Worm (Caenorhabditis elegans): ENCODE data around the gene sto-4.

DNA sequence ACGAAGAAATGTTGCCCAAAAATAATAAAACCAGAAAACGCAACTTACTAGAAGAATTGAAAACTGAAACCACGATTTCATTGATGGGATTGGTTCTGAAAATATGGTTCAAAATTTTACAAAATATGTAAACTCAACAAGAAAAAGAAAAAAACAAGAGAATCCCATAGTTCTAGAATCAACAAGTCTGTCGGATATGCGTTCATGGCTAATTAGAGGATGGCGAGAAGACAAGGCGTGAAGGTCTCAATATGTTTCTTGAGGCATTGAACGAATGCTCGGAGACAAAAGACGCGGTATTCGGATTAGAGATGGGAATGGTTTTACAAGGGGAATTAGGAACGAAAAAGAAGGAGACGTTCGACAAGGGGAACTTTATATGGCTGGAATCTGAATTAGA, 6.8 kb downstream of the sto-4 start, which contains the start of gene cutl-11:
- TF ChIP-seq sptf-1 (tag; optimal IDR thresholded peaks at IDR 0.05) (no peak), pha-4 (tag; optimal IDR thresholded peaks at IDR 0.05) (no peak), unc-39 (tag; optimal IDR thresholded peaks at IDR 0.05) (no peak), elt-1 (tag; optimal IDR thresholded peaks at IDR 0.05; ENCODE audit: borderline replicate concordance, insufficient read depth) (no peak), lin-13 (tag; optimal IDR thresholded peaks at IDR 0.05) (no peak), unc-120 (tag; optimal IDR thresholded peaks at IDR 0.05; ENCODE audit: poor library complexity, severe bottlenecking) (no peak)
